Fruit fly (Drosophila melanogaster) whole organism: ENCODE measurements around the gene Cln3.

Experiments used
- CG8478 ChIP-seq: fragments of >200 bp; optimal IDR thresholded peaks from 2 replicates; lab custom pipeline; 2018; ENCODE audit warnings: inconsistent platforms
- Dll ChIP-seq: fragments of >200 bp; optimal IDR thresholded peaks from 2 replicates; lab custom pipeline; 2017
- EcR ChIP-seq, 2 experiments: fragments of >200 bp; optimal IDR thresholded peaks; 2 replicates each; lab custom pipeline; 2017; ENCODE audit warnings: missing biosample characterization in 2 of 2, missing genetic modification characterization in 2 of 2, missing genetic modification reagents in 2 of 2
- pan ChIP-seq: fragments of >200 bp; optimal IDR thresholded peaks from 2 replicates; lab custom pipeline; 2017
- psq ChIP-seq: fragments of >200 bp; optimal IDR thresholded peaks from 2 replicates; lab custom pipeline; 2017
- usp ChIP-seq: fragments of >200 bp; optimal IDR thresholded peaks from 2 replicates; lab custom pipeline; 2017; ENCODE audit warnings: missing biosample characterization, missing genetic modification characterization, mixed read lengths

Cln3 gene

DNA sequence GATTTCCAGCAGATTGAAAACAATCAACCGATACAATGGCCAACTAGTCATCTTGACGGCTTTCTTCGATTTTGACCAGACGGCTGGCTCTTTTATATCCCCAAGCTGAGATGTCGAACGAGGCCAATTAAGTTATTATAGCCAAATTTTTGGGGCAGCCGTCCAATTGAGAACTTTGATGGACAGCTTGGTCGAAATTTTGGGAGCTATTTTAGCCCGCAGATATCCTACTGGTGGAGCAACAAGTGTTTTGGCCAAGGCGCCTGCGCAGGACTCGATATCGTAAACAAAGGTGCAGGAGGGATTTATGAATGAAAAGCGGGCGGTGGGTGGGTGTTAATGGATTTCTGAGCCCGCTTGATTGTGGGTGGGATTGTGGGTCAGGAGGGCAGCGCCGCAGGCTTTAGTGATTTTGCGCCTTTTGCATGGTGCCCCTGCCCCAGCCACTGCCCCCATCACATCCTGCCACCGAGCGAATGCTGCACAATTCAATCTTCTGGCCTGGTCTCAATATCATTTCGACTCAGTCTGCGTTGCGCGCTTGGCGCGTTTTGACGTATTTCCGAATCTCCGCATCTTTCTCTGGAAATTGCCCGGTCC, 9.0 kb upstream of the Cln3 start, which contains the start of the genes Ir75c and Grd:
Gene Ir75c (minus strand): TSS at position 51 of the 600 bp plus-strand sequence.
Gene Grd (plus strand): TSS at position 550 of the 600 bp plus-strand sequence.
- TF ChIP-seq psq (lab: Kevin White, UChicago) (no peak), CG8478 (no peak), pan (lab: Kevin White, UChicago) (no peak), usp (GFP tag; lab: Kevin White, UChicago) (no peak), EcR (GFP tag; optimal IDR thresholded peaks at IDR 0.05; lab: Kevin White, UChicago) (no peak), Dll (lab: Kevin White, UChicago) (no peak)

DNA sequence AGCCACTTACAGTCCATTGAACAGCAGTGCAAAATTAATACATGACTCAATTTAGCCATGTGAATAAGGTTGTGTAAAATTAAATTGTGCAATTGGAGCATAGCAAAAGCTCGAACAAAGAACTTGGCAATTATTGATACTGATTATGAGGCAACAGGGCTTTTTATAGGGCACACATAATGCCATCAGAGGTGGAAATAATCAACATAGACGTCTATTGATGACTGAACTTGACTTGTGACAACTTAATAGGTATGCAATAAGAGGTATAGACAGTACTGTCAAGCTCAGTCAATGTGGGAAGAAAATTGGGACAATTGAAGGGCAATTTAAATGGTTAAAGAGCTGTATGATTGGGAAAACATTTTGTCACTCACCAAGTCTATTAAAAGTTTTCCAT, 6.2 kb upstream of the Cln3 start, which contains the start of gene Ir75b:
Gene Ir75b (minus strand): TSS at position 101 of the 400 bp plus-strand sequence.
- TF ChIP-seq psq (lab: Kevin White, UChicago) (no peak), pan (lab: Kevin White, UChicago) (no peak), EcR (GFP tag; optimal IDR thresholded peaks at IDR 0.05; lab: Kevin White, UChicago) (no peak), Dll (lab: Kevin White, UChicago) (no peak), CG8478 (no peak), usp (GFP tag; lab: Kevin White, UChicago) (no peak)

DNA sequence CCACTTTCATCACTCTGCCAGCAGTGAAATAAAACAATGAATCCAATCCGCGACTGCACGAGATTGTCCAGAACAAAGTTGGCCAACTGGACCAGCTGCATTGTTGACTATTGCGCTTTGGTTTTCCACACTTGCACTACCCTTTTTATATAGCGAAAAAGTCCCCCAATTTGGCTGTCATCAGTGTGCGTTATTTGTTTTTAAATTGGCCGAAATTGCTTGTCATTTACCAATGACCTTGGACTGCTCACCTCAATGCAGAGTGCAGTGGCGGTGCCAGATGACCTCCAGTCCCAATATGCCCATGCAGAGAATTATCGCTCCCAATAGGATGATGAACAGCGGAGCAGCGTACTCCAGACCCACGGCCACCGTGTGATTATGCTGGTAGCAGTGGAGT, 3.9 kb upstream of the Cln3 start, which contains the start of gene Ir75a:
Gene Ir75a (minus strand): TSS at position 101 of the 400 bp plus-strand sequence.
- TF ChIP-seq Dll (lab: Kevin White, UChicago) (no peak), EcR (GFP tag; optimal IDR thresholded peaks at IDR 0.05; lab: Kevin White, UChicago) (no peak), CG8478 (no peak), psq (lab: Kevin White, UChicago) (no peak), pan (lab: Kevin White, UChicago) (no peak), usp (GFP tag; lab: Kevin White, UChicago) (no peak)

DNA sequence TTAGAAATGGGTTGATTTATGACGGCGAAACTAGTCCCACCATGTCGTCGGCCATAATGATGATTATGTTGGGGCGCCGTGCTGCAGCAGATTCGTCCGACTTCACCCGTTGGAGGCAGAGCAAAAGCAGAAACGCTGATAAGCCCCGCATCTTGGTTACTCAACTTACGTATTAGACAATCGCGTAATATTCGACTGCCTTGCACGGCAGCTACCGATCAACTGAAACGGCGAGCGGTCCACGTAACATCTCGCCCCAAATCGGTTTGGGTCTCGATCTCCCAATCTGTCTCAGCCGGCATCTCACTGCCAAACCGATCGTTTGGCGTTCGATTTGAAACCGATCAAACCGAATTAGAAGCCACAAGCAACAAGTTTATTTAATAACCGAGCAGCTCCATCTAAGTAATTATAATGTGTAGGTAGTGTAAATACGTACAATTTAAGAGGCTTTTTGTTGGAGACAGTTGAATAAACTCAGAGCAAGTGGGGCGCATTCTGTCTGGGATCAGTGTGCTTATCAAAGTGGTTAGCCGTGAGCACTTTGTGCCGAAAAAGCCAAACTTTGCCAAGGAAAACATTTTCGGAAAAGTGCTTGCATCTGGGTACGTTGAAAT, 5.2 kb downstream of the Cln3 start, which contains the start of gene CG32191:
Gene CG32191 (minus strand): TSS at position 550 of the 617 bp plus-strand sequence.
- TF ChIP-seq Dll (lab: Kevin White, UChicago) (no peak), pan (lab: Kevin White, UChicago) (no peak), EcR (GFP tag; optimal IDR thresholded peaks at IDR 0.05; lab: Kevin White, UChicago) (no peak), psq (lab: Kevin White, UChicago) (no peak), CG8478 (no peak), usp (GFP tag; lab: Kevin White, UChicago) (no peak)

DNA sequence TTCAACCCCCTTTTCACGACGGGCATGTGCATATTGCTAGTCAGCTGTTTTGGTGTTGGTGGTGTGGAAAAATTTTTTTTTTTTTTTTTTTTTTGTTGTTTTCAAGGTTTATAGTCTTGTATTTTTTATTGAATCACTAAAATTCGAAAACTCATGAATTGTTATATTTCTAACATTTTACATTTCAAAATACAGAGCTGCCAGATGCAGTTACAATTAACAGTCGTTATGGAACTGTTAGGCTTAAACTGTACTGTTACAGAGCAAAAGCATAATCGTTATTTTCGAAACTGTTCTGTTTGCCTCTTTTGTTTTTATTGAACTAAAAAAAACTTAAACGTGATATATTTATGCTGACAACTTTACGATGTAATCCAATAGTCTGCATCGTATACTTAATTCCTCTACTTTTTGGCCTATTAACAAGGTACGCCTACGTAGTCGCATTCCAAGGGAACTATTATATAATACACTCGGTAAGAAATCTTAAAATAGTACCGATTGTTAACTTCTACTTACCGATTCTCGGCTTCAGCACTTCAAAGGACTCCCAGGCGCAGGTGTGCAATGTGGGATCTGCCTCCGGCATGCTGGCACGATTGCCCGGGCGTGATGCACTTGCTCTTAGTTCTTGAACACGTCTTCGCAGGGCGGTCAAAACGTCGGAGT, 7.4 kb downstream of the Cln3 start, which contains the start of gene CG32187:
Gene CG32187 (minus strand): TSS at position 9 of the 669 bp plus-strand sequence.
- no peak for TF ChIP-seq usp (GFP tag; lab: Kevin White, UChicago)
- TF ChIP-seq EcR (GFP tag; optimal IDR thresholded peaks at IDR 0.05; lab: Kevin White, UChicago): no peak
- TF ChIP-seq pan (lab: Kevin White, UChicago): no peak
- TF ChIP-seq psq (lab: Kevin White, UChicago): no peak
- no peak for TF ChIP-seq Dll (lab: Kevin White, UChicago)
- TF ChIP-seq CG8478: no peak

DNA sequence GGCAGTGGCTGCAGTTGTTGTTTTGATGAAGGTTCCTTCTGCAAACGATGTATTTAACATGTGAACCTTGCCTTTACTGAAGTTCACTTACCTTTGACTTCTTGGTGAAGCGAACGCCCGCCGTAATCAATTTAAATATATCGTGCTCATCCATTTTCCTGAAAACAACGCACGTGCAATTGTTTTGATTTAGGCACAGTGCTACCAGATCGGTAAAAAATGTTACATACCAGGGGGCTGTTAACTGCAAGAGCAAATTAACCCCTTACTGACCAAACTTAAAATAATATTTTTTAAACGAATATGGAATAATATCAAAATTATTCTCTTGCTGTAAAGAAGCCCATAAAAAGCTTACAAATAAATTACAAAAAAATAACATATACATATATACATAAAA, 9.4 kb downstream of the Cln3 start, which contains the start of gene ais:
Gene ais (minus strand): TSS at position 205 of the 400 bp plus-strand sequence.
- TF ChIP-seq psq (lab: Kevin White, UChicago) (no peak), pan (lab: Kevin White, UChicago) (no peak), usp (GFP tag; lab: Kevin White, UChicago) (no peak), Dll (lab: Kevin White, UChicago) (no peak), CG8478 (no peak), EcR (GFP tag; optimal IDR thresholded peaks at IDR 0.05; lab: Kevin White, UChicago) (no peak)

DNA sequence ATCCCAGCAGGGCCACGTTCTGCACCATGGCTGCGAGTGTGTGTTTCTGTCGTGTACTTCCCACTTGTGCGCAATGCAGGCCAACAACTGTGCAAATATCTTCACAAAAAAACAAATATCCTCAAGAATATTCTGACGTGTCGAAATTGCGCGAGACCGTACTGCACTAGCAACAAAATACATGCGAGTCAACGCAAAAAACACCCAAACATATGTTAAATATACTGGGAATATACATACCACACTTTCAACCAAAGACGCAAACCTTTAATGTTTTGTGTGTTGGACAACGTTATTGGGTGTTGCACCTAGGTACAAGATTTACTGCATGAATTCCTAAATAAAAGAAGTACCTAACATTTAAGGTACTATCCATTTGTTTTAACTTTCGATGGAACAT, 11.8 kb downstream of the Cln3 start, which contains the start of gene NUCB1:
Gene NUCB1 (minus strand): TSS at position 173 of the 400 bp plus-strand sequence.
- TF ChIP-seq pan (lab: Kevin White, UChicago) (no peak), usp (GFP tag; lab: Kevin White, UChicago) (no peak)

DNA sequence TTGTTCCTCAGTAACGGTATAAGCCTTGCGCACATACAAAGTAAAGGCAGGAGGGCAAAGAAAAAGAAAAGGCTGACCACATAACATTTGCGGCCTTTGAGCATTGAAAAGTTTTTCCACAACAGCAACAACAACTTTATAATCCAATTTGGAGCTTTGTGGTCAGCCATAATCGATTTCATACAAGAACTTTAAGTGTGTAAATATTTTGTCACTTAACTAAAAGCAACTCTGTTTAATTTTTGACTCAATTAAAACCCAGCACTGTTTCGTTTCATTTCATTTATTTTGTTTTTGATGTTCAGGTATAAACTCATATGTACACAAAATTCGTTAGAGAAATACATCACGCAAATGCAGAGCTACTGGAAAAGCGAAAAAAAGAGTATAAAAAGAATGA, 16.4 kb downstream of the Cln3 start, which contains the start of gene CG42816:
Gene CG42816 (minus strand): TSS at position 101 of the 400 bp plus-strand sequence.
- TF ChIP-seq EcR (GFP tag; optimal IDR thresholded peaks at IDR 0.05; lab: Kevin White, UChicago) (no peak), psq (lab: Kevin White, UChicago) (no peak), Dll (lab: Kevin White, UChicago) (no peak), usp (GFP tag; lab: Kevin White, UChicago) (no peak), CG8478 (no peak), pan (lab: Kevin White, UChicago) (no peak)

DNA sequence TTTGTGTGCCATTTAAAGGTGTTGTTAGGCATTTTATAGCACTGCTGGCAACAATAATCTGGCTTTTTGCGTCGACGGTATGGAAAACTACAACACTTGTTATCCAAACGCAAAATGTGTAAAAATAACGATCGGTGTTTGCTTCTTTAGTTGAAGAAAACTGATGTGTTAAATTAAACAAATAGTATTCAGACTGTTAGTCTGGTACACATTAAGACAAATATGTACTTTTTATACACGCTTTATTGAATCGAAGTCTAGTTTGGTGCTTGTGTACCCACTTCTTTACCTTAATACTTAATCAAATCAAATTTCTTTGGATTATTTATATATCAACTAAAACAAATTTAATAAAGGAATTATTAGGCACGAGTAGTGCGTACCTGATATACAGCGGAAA, 22.4 kb downstream of the Cln3 start:
- TF ChIP-seq CG8478 (no peak), pan (lab: Kevin White, UChicago) (no peak), usp (GFP tag; lab: Kevin White, UChicago) (no peak), Dll (lab: Kevin White, UChicago) (no peak), EcR (GFP tag; optimal IDR thresholded peaks at IDR 0.05; lab: Kevin White, UChicago) (no peak), psq (lab: Kevin White, UChicago) (no peak)

DNA sequence AAGACGTTTGTCGTGTGGAACGTTAAGA, 22.6 kb downstream of the Cln3 start, which contains the start of gene CG42815:
Gene CG42815 (minus strand): TSS at position 20 of the 28 bp plus-strand sequence.
- TF ChIP-seq pan (lab: Kevin White, UChicago): no peak
- no peak for TF ChIP-seq psq (lab: Kevin White, UChicago)
- no peak for TF ChIP-seq CG8478
- no peak for TF ChIP-seq EcR (GFP tag; optimal IDR thresholded peaks at IDR 0.05; lab: Kevin White, UChicago)
- TF ChIP-seq Dll (lab: Kevin White, UChicago): no peak
- no peak for TF ChIP-seq usp (GFP tag; lab: Kevin White, UChicago)

DNA sequence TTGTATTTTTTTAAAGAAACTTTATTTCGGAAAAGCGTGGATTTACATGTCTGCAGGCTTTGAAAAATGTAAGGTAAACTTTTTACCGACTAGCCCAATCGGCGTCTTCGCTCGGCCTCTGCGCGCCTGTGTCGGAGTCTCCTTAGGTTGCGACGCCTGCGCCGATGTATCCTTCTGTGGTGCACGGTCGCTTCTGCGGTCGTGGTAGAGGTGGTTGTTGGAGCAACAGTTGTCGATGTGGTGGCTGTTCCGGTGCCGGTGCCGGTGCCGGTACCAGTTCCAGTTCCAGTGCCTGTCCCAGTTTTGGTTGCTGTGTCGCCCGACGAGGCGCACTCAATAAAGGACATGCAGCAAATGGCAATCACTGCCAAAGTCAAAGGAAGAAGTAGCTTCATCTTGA, 22.9 kb downstream of the Cln3 start:
- TF ChIP-seq CG8478: no peak
- no peak for TF ChIP-seq psq (lab: Kevin White, UChicago)
- TF ChIP-seq EcR (GFP tag; optimal IDR thresholded peaks at IDR 0.05; lab: Kevin White, UChicago): no peak
- no peak for TF ChIP-seq usp (GFP tag; lab: Kevin White, UChicago)
- no peak for TF ChIP-seq Dll (lab: Kevin White, UChicago)
- TF ChIP-seq pan (lab: Kevin White, UChicago): no peak
